Worm (Caenorhabditis elegans) whole organism, L1 larva: Measurements from ENCODE around the gene math-49.

Experiments
- C16A3.4 ChIP-seq: fragments of 150-350 bp; optimal IDR thresholded peaks from 2 replicates; lab custom pipeline; 2014; ENCODE audit warnings: missing biosample characterization, missing genetic modification characterization
- C34B4.2 ChIP-seq: sonication (generic microtip); optimal IDR thresholded peaks from 2 replicates; lab custom pipeline; 2017; ENCODE audit warnings: mild to moderate bottlenecking, missing genetic modification characterization, missing compliant biosample characterization
- Y116A8C.19 ChIP-seq: sonication (generic microtip); optimal IDR thresholded peaks from 2 replicates; lab custom pipeline; 2016; ENCODE audit warnings: missing compliant biosample characterization, missing genetic modification characterization, borderline replicate concordance
- alr-1 ChIP-seq: fragments of 200-800 bp; sonication (Bioruptor generic); optimal IDR thresholded peaks from 2 replicates; lab custom pipeline; 2018; ENCODE audit warnings: borderline replicate concordance, mild to moderate bottlenecking, missing genetic modification characterization, missing compliant biosample characterization
- ceh-63 ChIP-seq: fragments of 200-800 bp; sonication (Bioruptor generic); optimal IDR thresholded peaks from 2 replicates; lab custom pipeline; 2018; ENCODE audit warnings: mild to moderate bottlenecking, missing genetic modification characterization, missing compliant biosample characterization
- ceh-90 ChIP-seq: sonication (generic microtip); optimal IDR thresholded peaks from 2 replicates; lab custom pipeline; 2016; ENCODE audit warnings: missing genetic modification characterization, missing compliant biosample characterization
- ces-1 ChIP-seq: fragments of 150-350 bp; optimal IDR thresholded peaks from 2 replicates; lab custom pipeline; 2014; ENCODE audit warnings: missing biosample characterization, missing genetic modification reagents, missing genetic modification characterization
- dsc-1 ChIP-seq: sonication (generic microtip); optimal IDR thresholded peaks from 2 replicates; lab custom pipeline; 2016; ENCODE audit warnings: mild to moderate bottlenecking, missing genetic modification characterization, missing compliant biosample characterization
- efl-3 ChIP-seq: fragments of 200-800 bp; sonication (Bioruptor generic); optimal IDR thresholded peaks from 2 replicates; lab custom pipeline; 2018; ENCODE audit warnings: mild to moderate bottlenecking, missing genetic modification characterization, missing compliant biosample characterization
- egl-13 ChIP-seq: sonication (generic microtip); optimal IDR thresholded peaks from 2 replicates; lab custom pipeline; 2016; ENCODE audit warnings: missing genotype, missing genetic modification reagents, missing genetic modification characterization, missing compliant biosample characterization
- fkh-4 ChIP-seq: sonication (generic microtip); optimal IDR thresholded peaks from 2 replicates; lab custom pipeline; 2016; ENCODE audit warnings: missing compliant biosample characterization, missing genetic modification characterization, borderline replicate concordance
- fos-1 ChIP-seq: fragments of 150-350 bp; optimal IDR thresholded peaks from 2 replicates; lab custom pipeline; 2014; ENCODE audit warnings: missing biosample characterization, missing genetic modification characterization
- hpl-2 ChIP-seq: fragments of 150-350 bp; optimal IDR thresholded peaks from 2 replicates; lab custom pipeline; 2014; ENCODE audit warnings: missing biosample characterization, missing genetic modification reagents, missing genetic modification characterization
- lin-13 ChIP-seq: fragments of 150-350 bp; optimal IDR thresholded peaks from 2 replicates; lab custom pipeline; 2014; ENCODE audit warnings: missing biosample characterization, missing genetic modification reagents, missing genetic modification characterization
- mab-9 ChIP-seq: fragments of 200-800 bp; sonication (Bioruptor generic); IDR thresholded peaks from 2 replicates; pipeline ENCODE4 v1.3.6; 2022; ENCODE audit warnings: missing genetic modification reagents, missing genetic modification characterization, missing compliant biosample characterization
- mdl-1 ChIP-seq, 2 experiments: fragments of 150-350 bp; optimal IDR thresholded peaks; 2 replicates each; lab custom pipeline; 2014 to 2017; ENCODE audit warnings: missing biosample characterization in 2 of 2, missing genetic modification characterization in 2 of 2, inconsistent platforms in 1 of 2
- nhr-11 ChIP-seq: fragments of 150-350 bp; optimal IDR thresholded peaks from 2 replicates; lab custom pipeline; 2014; ENCODE audit warnings: missing biosample characterization, missing genetic modification characterization
- nhr-12 ChIP-seq: sonication (generic microtip); optimal IDR thresholded peaks from 2 replicates; lab custom pipeline; 2017; ENCODE audit warnings: missing biosample characterization, missing genetic modification characterization
- nhr-19 ChIP-seq: fragments of 200-800 bp; sonication (Bioruptor generic); conservative IDR thresholded peaks from 2 replicates; pipeline ENCODE4 v1.3.6; 2022; ENCODE audit warnings: missing genetic modification characterization, missing compliant biosample characterization
- nhr-28 ChIP-seq: fragments of 150-350 bp; optimal IDR thresholded peaks from 2 replicates; lab custom pipeline; 2014; ENCODE audit warnings: missing biosample characterization, missing genetic modification characterization
- nhr-71 ChIP-seq: sonication (generic microtip); optimal IDR thresholded peaks from 2 replicates; lab custom pipeline; 2016; ENCODE audit warnings: mild to moderate bottlenecking, missing genetic modification characterization, moderate library complexity, missing compliant biosample characterization
- nhr-77 ChIP-seq: fragments of 150-350 bp; optimal IDR thresholded peaks from 2 replicates; lab custom pipeline; 2014; ENCODE audit warnings: missing biosample characterization, missing genetic modification characterization
- nhr-90 ChIP-seq: sonication (generic microtip); optimal IDR thresholded peaks from 2 replicates; lab custom pipeline; 2016; ENCODE audit warnings: mild to moderate bottlenecking, missing genetic modification characterization, missing compliant biosample characterization; ENCODE audit not compliant: poor library complexity
- pax-3 ChIP-seq: fragments of 200-800 bp; sonication (Bioruptor generic); optimal IDR thresholded peaks from 2 replicates; lab custom pipeline; 2018; ENCODE audit warnings: mild to moderate bottlenecking, missing genetic modification characterization, moderate library complexity, missing compliant biosample characterization
- pqm-1 ChIP-seq: sonication (generic microtip); optimal IDR thresholded peaks from 3 replicates; lab custom pipeline; 2017; ENCODE audit warnings: missing biosample characterization, missing genetic modification characterization
- rnt-1 ChIP-seq: sonication (generic microtip); optimal IDR thresholded peaks from 2 replicates; lab custom pipeline; 2016; ENCODE audit warnings: mild to moderate bottlenecking, missing genetic modification characterization, moderate library complexity, missing compliant biosample characterization
- snpc-4 ChIP-seq: fragments of 150-350 bp; optimal IDR thresholded peaks from 2 replicates; lab custom pipeline; 2014; ENCODE audit warnings: missing biosample characterization, missing genetic modification characterization
- snu-23 ChIP-seq: sonication (generic microtip); optimal IDR thresholded peaks from 2 replicates; lab custom pipeline; 2016; ENCODE audit warnings: missing genetic modification characterization, missing compliant biosample characterization
- unc-30 ChIP-seq: sonication (generic microtip); optimal IDR thresholded peaks from 2 replicates; lab custom pipeline; 2017; ENCODE audit warnings: missing biosample characterization, missing genetic modification characterization
- xbp-1 ChIP-seq: sonication (generic microtip); optimal IDR thresholded peaks from 2 replicates; lab custom pipeline; 2016; ENCODE audit warnings: missing genetic modification characterization, missing compliant biosample characterization
- zag-1 ChIP-seq: fragments of 150-350 bp; optimal IDR thresholded peaks from 2 replicates; lab custom pipeline; 2014; ENCODE audit warnings: missing biosample characterization, missing genetic modification characterization
- ztf-11 ChIP-seq, 2 experiments: sonication (generic microtip); optimal IDR thresholded peaks; 2 replicates each; lab custom pipeline; 2016 to 2017; ENCODE audit warnings: missing genetic modification characterization in 2 of 2, missing biosample characterization in 1 of 2, missing compliant biosample characterization in 1 of 2
- ztf-4 ChIP-seq: fragments of 150-350 bp; optimal IDR thresholded peaks from 2 replicates; lab custom pipeline; 2014; ENCODE audit warnings: missing biosample characterization, missing genetic modification characterization

math-49 gene

DNA sequence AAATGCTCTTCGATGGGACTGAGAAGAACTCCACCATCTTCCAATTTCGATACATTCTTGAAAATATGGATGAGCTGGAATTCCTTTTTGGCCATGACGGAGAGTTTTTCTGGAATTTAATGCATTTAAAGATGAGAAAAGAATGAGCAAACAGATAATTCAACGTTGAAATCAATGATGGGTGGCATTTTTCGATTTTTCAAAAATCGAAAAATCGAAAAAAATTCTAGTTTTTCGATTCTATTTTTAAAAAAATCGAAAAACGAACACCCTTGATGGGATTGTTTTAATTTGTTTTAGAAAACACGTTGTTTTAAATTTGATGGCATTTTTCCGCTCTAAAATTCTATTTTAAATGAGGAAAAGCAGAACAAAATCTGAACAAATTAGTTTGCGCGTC is 42.7 kb downstream of the math-49 start, which contains the start of gene math-31:
Gene math-31, minus strand, starts transcription at position 101 of the 400 bp plus-strand sequence.
- TF ChIP-seq zag-1 (tag; lab: Kevin White, UChicago) (no peak), rnt-1 (tag; lab: Kevin White, UChicago) (no peak), nhr-71 (tag; lab: Kevin White, UChicago) (no peak), ztf-11 (tag; optimal IDR thresholded peaks at IDR 0.05; lab: Kevin White, UChicago) (no peak), nhr-11 (no peak), ztf-4 (no peak), nhr-28 (tag; lab: Kevin White, UChicago) (no peak), lin-13 (GFP tag; lab: Kevin White, UChicago) (no peak), egl-13 (no peak), nhr-19 (no peak), nhr-12 (tag; lab: Kevin White, UChicago) (no peak), mab-9 (no peak), C34B4.2 (tag; lab: Kevin White, UChicago) (no peak), snpc-4 (tag; lab: Kevin White, UChicago) (no peak), hpl-2 (GFP tag; lab: Kevin White, UChicago) (no peak), ceh-63 (GFP tag; lab: Kevin White, UChicago) (no peak), Y116A8C.19 (no peak), efl-3 (GFP tag; lab: Kevin White, UChicago) (no peak), unc-30 (no peak), mdl-1 (tag; optimal IDR thresholded peaks at IDR 0.05; lab: Kevin White, UChicago) (no peak)

DNA sequence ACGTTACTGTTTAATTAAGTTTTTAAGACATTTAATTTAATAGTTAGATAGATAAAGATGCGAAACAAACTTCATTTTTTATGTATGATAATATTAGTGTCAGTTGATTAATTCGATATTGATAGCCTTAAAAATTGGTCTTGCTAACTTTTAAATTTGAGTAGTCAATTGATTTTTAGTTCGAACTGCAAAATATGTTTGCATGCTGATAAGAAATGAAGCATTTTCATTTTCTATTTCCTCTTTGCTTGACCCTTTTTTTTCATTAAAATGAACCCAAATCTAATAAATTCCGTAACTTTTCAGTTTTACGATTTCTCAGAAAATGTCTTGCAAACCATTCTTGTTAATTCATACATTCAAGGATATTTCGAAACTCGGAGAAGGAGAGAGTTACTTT is 50.4 kb downstream of the math-49 start, which contains the start of gene math-22:
Gene math-22, plus strand, starts transcription at position 301 of the 400 bp plus-strand sequence.
- TF ChIP-seq C16A3.4 (no peak), lin-13 (GFP tag; lab: Kevin White, UChicago) (no peak), fkh-4 (no peak), ces-1 (GFP tag; lab: Kevin White, UChicago) (no peak), nhr-90 (tag; lab: Kevin White, UChicago) (no peak), snu-23 (no peak), alr-1 (tag; lab: Kevin White, UChicago) (no peak), fos-1 (no peak), dsc-1 (no peak), xbp-1 (tag; lab: Kevin White, UChicago) (no peak), nhr-28 (tag; lab: Kevin White, UChicago) (no peak), pax-3 (tag; lab: Kevin White, UChicago) (no peak), nhr-77 (tag; lab: Kevin White, UChicago) (no peak), ceh-90 (tag; lab: Kevin White, UChicago) (no peak), pqm-1 (tag; lab: Kevin White, UChicago) (no peak), zag-1 (tag; lab: Kevin White, UChicago) (no peak)
